Fruit fly (Drosophila melanogaster) whole organism, prepupa: Measurements from ENCODE around the gene Alg10.
"Not testable (repeated sequence)": the region's sequence is repeated elsewhere in the genome, so short reads cannot be mapped to it uniquely, and the experiment has no call there.

Experiments used
- CG10631 ChIP-seq: fragments of 200-800 bp; sonication (Bioruptor generic); optimal IDR thresholded peaks from 2 replicates; lab custom pipeline; 2016; ENCODE audit warnings: missing biosample characterization, missing genetic modification characterization
- CG10669 ChIP-seq: fragments of 200-800 bp; sonication (Bioruptor generic); optimal IDR thresholded peaks from 3 replicates; lab custom pipeline; 2018; ENCODE audit warnings: missing biosample characterization, mild to moderate bottlenecking, missing genetic modification characterization, moderate library complexity
- CG11294 ChIP-seq: fragments of 200-800 bp; sonication (Bioruptor generic); IDR thresholded peaks from 2 replicates; pipeline ENCODE4 v1.3.6; 2022; ENCODE audit warnings: missing biosample characterization, missing genetic modification characterization
- CG11902 ChIP-seq: fragments of 200-800 bp; sonication (Bioruptor generic); optimal IDR thresholded peaks from 3 replicates; lab custom pipeline; 2016; ENCODE audit warnings: missing biosample characterization, missing genetic modification characterization
- CG15336 ChIP-seq: fragments of 200-800 bp; sonication (Bioruptor generic); IDR thresholded peaks from 2 replicates; pipeline ENCODE4 v1.3.6; 2022; ENCODE audit warnings: missing biosample characterization, missing genetic modification characterization
- CG1621 ChIP-seq: fragments of 200-800 bp; sonication (Bioruptor generic); optimal IDR thresholded peaks from 3 replicates; lab custom pipeline; 2018; ENCODE audit warnings: missing biosample characterization, mild to moderate bottlenecking, missing genetic modification characterization
- CG6163 ChIP-seq: fragments of 200-800 bp; sonication (Bioruptor generic); IDR thresholded peaks from 3 replicates; pipeline ENCODE4 v1.3.6; 2022; ENCODE audit warnings: missing biosample characterization, missing genetic modification characterization
- CG6276 ChIP-seq: fragments of 200-800 bp; sonication (Bioruptor generic); optimal IDR thresholded peaks from 2 replicates; lab custom pipeline; 2017; ENCODE audit warnings: missing biosample characterization, mild to moderate bottlenecking, missing genetic modification characterization
- CG6808 ChIP-seq: fragments of 200-800 bp; sonication (Bioruptor generic); optimal IDR thresholded peaks from 3 replicates; lab custom pipeline; 2017; ENCODE audit warnings: missing biosample characterization, missing genetic modification characterization, mild to moderate bottlenecking, moderate library complexity, missing genetic modification reagents
- CG7368 ChIP-seq: fragments of 200-800 bp; sonication (Bioruptor generic); optimal IDR thresholded peaks from 3 replicates; lab custom pipeline; 2016; ENCODE audit warnings: missing biosample characterization, missing genetic modification characterization
- CG8119 ChIP-seq: fragments of 200-800 bp; sonication (Bioruptor generic); IDR thresholded peaks from 3 replicates; pipeline ENCODE4 v1.3.6; 2022; ENCODE audit warnings: missing biosample characterization, missing genetic modification characterization
- CG8632 ChIP-seq: fragments of 200-800 bp; sonication (Bioruptor generic); optimal IDR thresholded peaks from 3 replicates; lab custom pipeline; 2016; ENCODE audit warnings: missing biosample characterization, missing genetic modification characterization
- Eip78C ChIP-seq: fragments of 200-800 bp; sonication (Bioruptor generic); peaks from one replicate; lab custom pipeline; 2016; ENCODE audit warnings: missing biosample characterization, missing genetic modification characterization
- Ets96B ChIP-seq: fragments of 200-800 bp; optimal IDR thresholded peaks from 2 replicates; lab custom pipeline; 2019; ENCODE audit warnings: missing biosample characterization, mild to moderate bottlenecking, missing genetic modification characterization, moderate library complexity
- Hr39 ChIP-seq: fragments of 200-800 bp; sonication (Bioruptor generic); optimal IDR thresholded peaks from 2 replicates; lab custom pipeline; 2016; ENCODE audit warnings: missing biosample characterization, missing genetic modification characterization
- Hr4 ChIP-seq: fragments of 200-800 bp; sonication (Bioruptor generic); optimal IDR thresholded peaks from 3 replicates; lab custom pipeline; 2016; ENCODE audit warnings: missing biosample characterization, missing genetic modification characterization
- Lpt ChIP-seq: fragments of 200-800 bp; sonication (Bioruptor generic); optimal IDR thresholded peaks from 3 replicates; lab custom pipeline; 2016; ENCODE audit warnings: missing biosample characterization, missing genetic modification characterization
- Met ChIP-seq: fragments of 200-800 bp; sonication (Bioruptor generic); optimal IDR thresholded peaks from 3 replicates; lab custom pipeline; 2016; ENCODE audit warnings: missing biosample characterization, missing genetic modification characterization
- OdsH ChIP-seq: fragments of 200-800 bp; sonication (Bioruptor generic); optimal IDR thresholded peaks from 3 replicates; lab custom pipeline; 2016; ENCODE audit warnings: missing biosample characterization, missing genetic modification characterization
- Sox102F ChIP-seq: fragments of 200-800 bp; sonication (Bioruptor generic); optimal IDR thresholded peaks from 2 replicates; lab custom pipeline; 2016; ENCODE audit warnings: missing biosample characterization, mild to moderate bottlenecking, missing genetic modification characterization
- acj6 ChIP-seq: fragments of 200-800 bp; sonication (Bioruptor generic); optimal IDR thresholded peaks from 3 replicates; lab custom pipeline; 2016; ENCODE audit warnings: missing biosample characterization, missing genetic modification characterization
- cyc ChIP-seq: fragments of 200-800 bp; sonication (Bioruptor generic); optimal IDR thresholded peaks from 3 replicates; lab custom pipeline; 2016; ENCODE audit warnings: missing biosample characterization, missing genetic modification characterization
- dsx ChIP-seq: fragments of 200-800 bp; optimal IDR thresholded peaks from 3 replicates; lab custom pipeline; 2019; ENCODE audit warnings: missing biosample characterization, mild to moderate bottlenecking, missing genetic modification characterization, moderate library complexity; ENCODE audit not compliant: poor library complexity, severe bottlenecking
- eg ChIP-seq: fragments of 200-800 bp; sonication (Bioruptor generic); IDR thresholded peaks from 3 replicates; pipeline ENCODE4 v1.3.6; 2022; ENCODE audit warnings: missing biosample characterization, missing genetic modification characterization
- fd85E ChIP-seq: fragments of 200-800 bp; sonication (Bioruptor generic); optimal IDR thresholded peaks from 3 replicates; lab custom pipeline; 2016; ENCODE audit warnings: missing biosample characterization, missing genetic modification characterization
- fkh ChIP-seq: fragments of 200-800 bp; sonication (Bioruptor generic); optimal IDR thresholded peaks from 3 replicates; lab custom pipeline; 2017; ENCODE audit warnings: missing biosample characterization, mild to moderate bottlenecking, missing genetic modification characterization, moderate library complexity
- lz ChIP-seq: fragments of 200-800 bp; sonication (Bioruptor generic); optimal IDR thresholded peaks from 3 replicates; lab custom pipeline; 2016; ENCODE audit warnings: missing biosample characterization, missing genetic modification characterization
- pdm3 ChIP-seq: fragments of 200-800 bp; sonication (Bioruptor generic); optimal IDR thresholded peaks from 3 replicates; lab custom pipeline; 2016; ENCODE audit warnings: missing biosample characterization, missing genetic modification characterization
- salr ChIP-seq, 2 experiments: fragments of 200-800 bp; sonication (Bioruptor generic); optimal IDR thresholded peaks; 3 replicates each; lab custom pipeline; 2016 to 2018; ENCODE audit warnings: missing biosample characterization in 2 of 2, missing genetic modification characterization in 2 of 2, mild to moderate bottlenecking in 1 of 2
- svp ChIP-seq: fragments of 200-800 bp; sonication (Bioruptor generic); peaks from one replicate; lab custom pipeline; 2016; ENCODE audit warnings: missing biosample characterization, missing genetic modification characterization
- topi ChIP-seq: fragments of 200-800 bp; sonication (Bioruptor generic); optimal IDR thresholded peaks from 3 replicates; lab custom pipeline; 2016; ENCODE audit warnings: missing biosample characterization, missing genetic modification characterization

Gene Alg10

DNA sequence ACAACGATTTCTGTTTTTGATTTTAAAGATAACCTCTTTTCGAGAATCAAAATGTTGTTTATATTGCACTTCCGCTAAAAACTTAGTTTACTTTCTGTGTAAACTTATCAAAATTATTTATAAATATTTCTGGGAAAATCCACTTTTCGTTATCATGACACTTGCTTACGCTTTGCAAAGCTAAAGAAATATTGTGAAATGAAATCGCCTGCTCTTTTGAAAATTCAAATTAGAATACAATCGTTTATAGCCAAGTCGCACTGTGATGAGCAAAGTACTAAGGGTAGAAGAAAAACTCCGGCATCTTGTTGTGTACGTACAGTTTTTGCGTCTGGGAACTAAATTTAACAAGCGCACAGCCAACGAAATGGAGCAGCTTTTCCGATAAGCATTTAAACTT, 40.3 kb upstream of the Alg10 start:
- TF ChIP-seq acj6 (GFP tag; lab: Kevin White, UChicago) (no peak), CG10669 (GFP tag; lab: Kevin White, UChicago) (no peak), Eip78C (GFP tag; lab: Kevin White, UChicago) (peak; percentile 77), Met (GFP tag; lab: Kevin White, UChicago) (peak; percentile 15), pdm3 (GFP tag; lab: Kevin White, UChicago) (no peak), Hr4 (peak; percentile 43)

DNA sequence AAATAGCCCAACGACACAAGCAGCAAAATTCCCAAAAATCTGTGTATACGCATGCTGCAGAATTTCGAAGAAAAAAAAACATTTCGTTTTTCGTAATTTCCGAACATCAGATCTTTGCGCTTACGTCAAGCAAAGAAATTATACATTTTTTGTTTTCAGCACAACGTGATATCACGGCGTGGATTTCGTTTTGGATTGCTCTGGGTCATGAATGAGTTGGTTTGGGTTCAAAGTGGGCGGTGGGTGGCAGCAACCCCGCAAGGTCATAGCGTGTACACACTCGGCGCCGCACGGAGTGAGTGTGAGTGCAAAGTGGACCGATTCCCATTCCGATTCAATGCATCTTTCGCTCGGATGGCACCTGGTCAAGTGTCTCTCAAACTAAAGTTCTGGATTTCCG, 39.9 kb upstream of the Alg10 start:
- TF ChIP-seq svp: peak; percentile 88
- TF ChIP-seq Hr39 (GFP tag; lab: Kevin White, UChicago): no peak
- no peak for TF ChIP-seq CG7368 (GFP tag; lab: Kevin White, UChicago)

DNA sequence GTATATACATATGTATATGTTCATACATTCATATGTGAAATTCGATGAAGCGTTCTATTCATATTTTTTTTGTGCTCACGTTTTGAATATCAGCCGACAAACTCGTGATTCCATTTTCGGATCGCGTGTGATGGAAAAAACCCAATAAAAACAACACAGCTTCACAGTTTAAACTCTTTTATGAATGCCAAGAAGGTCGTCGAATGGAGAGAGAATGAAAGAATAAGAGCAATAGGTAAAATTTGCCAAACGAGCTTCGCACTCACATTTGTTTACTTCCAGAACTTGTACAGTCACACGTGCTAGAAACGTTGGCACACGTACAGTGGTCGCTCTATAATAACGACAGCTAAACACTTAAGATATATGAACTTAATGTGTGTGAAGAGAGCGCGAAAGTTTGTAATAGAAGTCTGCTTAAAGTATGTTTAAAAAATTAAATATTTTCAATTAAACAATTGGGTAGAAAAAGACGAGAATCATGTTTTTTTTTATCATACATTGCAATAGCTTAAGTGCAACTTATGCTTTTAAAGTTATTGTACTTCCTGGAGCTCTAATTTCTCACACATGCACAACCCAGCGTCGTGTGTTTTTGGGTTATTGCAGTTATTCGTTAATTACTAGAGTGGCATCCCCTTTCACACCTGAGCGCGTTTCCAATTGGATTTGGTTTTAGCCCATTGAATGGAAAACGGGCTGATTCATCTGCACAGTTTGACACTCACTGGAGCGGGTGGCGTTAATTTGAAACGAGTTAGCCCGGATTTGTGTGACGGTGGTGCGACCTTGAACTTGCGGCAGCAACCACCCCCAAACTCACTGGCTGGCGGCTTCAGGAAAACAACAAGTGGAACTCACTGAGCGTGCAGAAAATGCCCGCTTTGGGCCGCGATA, 38.9 kb upstream of the Alg10 start:
- TF ChIP-seq CG6276 (GFP tag; lab: Kevin White, UChicago) (no peak), dsx (GFP tag; lab: Kevin White, UChicago) (no peak), Met (GFP tag; lab: Kevin White, UChicago) (no peak), fkh (GFP tag; lab: Kevin White, UChicago) (peak; percentile 8), CG11294 (no peak), CG15336 (GFP tag; lab: Robert Waterston, UW) (no peak), Ets96B (tag; lab: Kevin White, UChicago) (no peak)

DNA sequence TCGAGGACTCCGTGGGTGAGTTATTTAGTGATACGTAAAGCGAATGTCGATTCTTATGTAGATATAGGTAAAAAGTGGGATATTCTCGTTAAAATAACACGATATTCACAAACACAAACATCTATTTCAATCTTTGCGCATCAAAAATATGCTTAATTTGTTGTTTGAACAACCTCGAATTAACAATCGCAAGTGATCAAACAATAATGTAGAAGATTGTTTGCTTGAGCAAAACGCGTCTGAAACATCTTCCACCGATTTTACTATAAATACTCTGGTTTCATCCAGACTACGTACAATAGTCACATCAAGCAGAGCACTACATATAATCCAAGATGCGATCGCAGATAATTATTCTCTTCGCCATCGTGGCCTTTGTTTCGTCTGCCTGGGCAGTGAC, 34.2 kb upstream of the Alg10 start, which contains the start of gene nol:
Gene nol (plus strand): TSS at position 301 of the 400 bp plus-strand sequence.
- TF ChIP-seq eg (no peak), CG11902 (GFP tag; lab: Kevin White, UChicago) (no peak), cyc (GFP tag; lab: Kevin White, UChicago) (no peak), fkh (GFP tag; lab: Kevin White, UChicago) (no peak), CG6163 (GFP tag; lab: Robert Waterston, UW) (no peak), svp (no peak), CG8119 (GFP tag; lab: Robert Waterston, UW) (no peak), Lpt (GFP tag; lab: Kevin White, UChicago) (no peak), acj6 (GFP tag; lab: Kevin White, UChicago) (no peak), Eip78C (GFP tag; lab: Kevin White, UChicago) (no peak), CG15336 (GFP tag; lab: Robert Waterston, UW) (no peak), lz (no peak), topi (GFP tag; lab: Kevin White, UChicago) (no peak), fd85E (no peak), CG1621 (no peak), CG8632 (GFP tag; lab: Kevin White, UChicago) (no peak), Hr39 (GFP tag; lab: Kevin White, UChicago) (no peak), CG6808 (no peak), salr (GFP tag; optimal IDR thresholded peaks at IDR 0.05; lab: Kevin White, UChicago) (no peak)

DNA sequence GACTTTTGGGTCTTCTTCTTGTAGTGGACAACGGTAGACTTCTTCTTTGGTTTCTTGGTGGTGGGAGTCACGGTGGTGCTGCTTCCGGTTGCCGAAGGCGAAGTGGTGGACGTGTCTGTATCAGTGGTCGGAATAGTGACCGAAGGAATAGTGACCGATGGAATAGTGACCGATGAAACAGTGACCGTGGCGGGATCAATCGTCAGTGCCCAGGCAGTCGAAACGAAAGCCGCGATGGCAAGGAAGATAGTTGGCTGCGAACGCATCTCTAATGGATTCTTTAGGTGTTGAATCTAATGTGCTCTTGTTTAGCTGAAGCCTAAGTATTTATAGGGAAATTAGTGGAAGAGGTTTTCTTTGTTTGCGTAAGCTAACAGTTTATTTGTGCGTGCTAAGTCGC, 32.7 kb upstream of the Alg10 start, which contains the start of gene CG32074:
Gene CG32074 (minus strand): TSS at position 268 of the 400 bp plus-strand sequence.
- not testable (repeated sequence) for TF ChIP-seq svp; CG10631; topi (GFP tag; lab: Kevin White, UChicago)

DNA sequence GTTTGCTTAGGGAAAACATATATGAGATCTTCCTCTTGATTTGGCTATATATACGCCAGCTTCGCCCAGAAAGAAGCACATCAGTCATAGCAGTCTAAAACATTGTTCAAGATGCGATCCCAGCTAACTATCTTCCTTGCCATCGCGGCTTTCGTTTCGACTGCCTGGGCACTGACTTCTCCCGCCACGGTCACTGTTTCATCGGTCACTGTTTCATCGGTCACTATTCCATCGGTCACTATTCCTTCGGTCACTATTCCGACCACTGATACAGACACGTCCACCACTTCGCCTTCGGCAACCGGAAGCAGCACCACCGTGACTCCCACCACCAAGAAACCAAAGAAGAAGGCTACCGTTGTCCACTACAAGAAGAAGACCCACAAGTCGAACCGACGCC, 29.9 kb upstream of the Alg10 start, which contains the start of gene CG14143:
Gene CG14143 (plus strand): TSS at position 102 of the 400 bp plus-strand sequence.
- TF ChIP-seq OdsH (GFP tag; lab: Kevin White, UChicago); Sox102F (GFP tag; lab: Kevin White, UChicago); lz: not testable (repeated sequence)
